Worm (Caenorhabditis elegans) whole organism, L3 larva: ENCODE data around the gene ZK637.15.
A peak's percentile ranks its signal among the peaks of the same experiment; 100 is the strongest.

ENCODE experiments used
- R02D3.7 ChIP-seq: fragments of 150-350 bp; optimal IDR thresholded peaks from 2 replicates; lab custom pipeline; 2014; ENCODE audit warnings: missing biosample characterization, missing genetic modification characterization
- ZK546.5 ChIP-seq: sonication (generic microtip); optimal IDR thresholded peaks from 2 replicates; lab custom pipeline; 2017; ENCODE audit warnings: missing biosample characterization, missing genetic modification characterization
- aly-2 ChIP-seq: fragments of 150-350 bp; optimal IDR thresholded peaks from 2 replicates; lab custom pipeline; 2014; ENCODE audit warnings: missing biosample characterization, missing genetic modification characterization
- ama-1 ChIP-seq: fragments of 150-350 bp; optimal IDR thresholded peaks from 2 replicates; lab custom pipeline; 2018
- ceh-16 ChIP-seq: sonication (generic microtip); optimal IDR thresholded peaks from 2 replicates; lab custom pipeline; 2017; ENCODE audit warnings: missing biosample characterization, missing genetic modification characterization
- ceh-28 ChIP-seq: fragments of 150-350 bp; optimal IDR thresholded peaks from 2 replicates; lab custom pipeline; 2014; ENCODE audit warnings: missing biosample characterization, missing genetic modification reagents, missing genetic modification characterization
- ceh-82 ChIP-seq: fragments of 150-350 bp; optimal IDR thresholded peaks from 2 replicates; lab custom pipeline; 2014; ENCODE audit warnings: missing biosample characterization, missing genetic modification characterization
- ceh-9 ChIP-seq: sonication (generic microtip); optimal IDR thresholded peaks from 2 replicates; lab custom pipeline; 2018; ENCODE audit warnings: missing biosample characterization, missing genetic modification characterization
- daf-12 ChIP-seq: fragments of 150-350 bp; optimal IDR thresholded peaks from 2 replicates; lab custom pipeline; 2014; ENCODE audit warnings: missing biosample characterization, missing genetic modification reagents, missing genetic modification characterization
- egl-27 ChIP-seq: sonication (generic microtip); optimal IDR thresholded peaks from 4 replicates; lab custom pipeline; 2017; ENCODE audit warnings: missing biosample characterization, missing genetic modification reagents, missing genetic modification characterization
- egl-5 ChIP-seq: fragments of 150-350 bp; optimal IDR thresholded peaks from 2 replicates; lab custom pipeline; 2017; ENCODE audit warnings: missing biosample characterization, missing genetic modification reagents, missing genetic modification characterization, inconsistent platforms
- elt-1 ChIP-seq: fragments of 150-350 bp; optimal IDR thresholded peaks from 2 replicates; lab custom pipeline; 2014; ENCODE audit warnings: missing biosample characterization, missing genetic modification characterization
- elt-2 ChIP-seq: sonication (generic microtip); optimal IDR thresholded peaks from 2 replicates; lab custom pipeline; 2016; ENCODE audit warnings: missing genetic modification reagents, mild to moderate bottlenecking, missing genetic modification characterization, missing compliant biosample characterization
- elt-3 ChIP-seq, 3 experiments: fragments of 150-350 bp in 1 of 3; sonication (generic microtip) in 2 of 3; optimal IDR thresholded peaks; 2 replicates in 2 of 3; 4 replicates in 1 of 3; lab custom pipeline; 2014 to 2017; ENCODE audit warnings: missing biosample characterization in 3 of 3, missing genetic modification characterization in 3 of 3
- eor-1 ChIP-seq, 2 experiments: fragments of 150-350 bp; optimal IDR thresholded peaks; 2 replicates each; lab custom pipeline; 2014 to 2018; ENCODE audit warnings: missing biosample characterization in 2 of 2, missing genetic modification characterization in 2 of 2
- fkh-10 ChIP-seq: sonication (generic microtip); optimal IDR thresholded peaks from 2 replicates; lab custom pipeline; 2017; ENCODE audit warnings: missing biosample characterization, missing genetic modification reagents, missing genetic modification characterization
- fkh-2 ChIP-seq: fragments of 150-350 bp; optimal IDR thresholded peaks from 2 replicates; lab custom pipeline; 2014; ENCODE audit warnings: missing biosample characterization, missing genetic modification reagents, missing genetic modification characterization
- hmg-11 ChIP-seq: sonication (generic microtip); optimal IDR thresholded peaks from 2 replicates; lab custom pipeline; 2016; ENCODE audit warnings: missing genetic modification characterization, missing compliant biosample characterization
- jun-1 ChIP-seq: fragments of 150-350 bp; optimal IDR thresholded peaks from 2 replicates; lab custom pipeline; 2014; ENCODE audit warnings: missing biosample characterization, missing genetic modification reagents, missing genetic modification characterization
- lin-15B ChIP-seq: fragments of 150-350 bp; optimal IDR thresholded peaks from 2 replicates; lab custom pipeline; 2014; ENCODE audit warnings: missing biosample characterization, missing genetic modification characterization
- lin-39 ChIP-seq: fragments of 150-350 bp; optimal IDR thresholded peaks from 2 replicates; lab custom pipeline; 2018; ENCODE audit warnings: missing biosample characterization, missing genetic modification reagents, missing genetic modification characterization
- lsy-12 ChIP-seq: sonication (generic microtip); optimal IDR thresholded peaks from 2 replicates; lab custom pipeline; 2016; ENCODE audit warnings: mild to moderate bottlenecking, missing genetic modification characterization, missing compliant biosample characterization
- mdl-1 ChIP-seq: fragments of 150-350 bp; optimal IDR thresholded peaks from 2 replicates; lab custom pipeline; 2014; ENCODE audit warnings: missing biosample characterization, missing genetic modification characterization
- mml-1 ChIP-seq: fragments of 150-350 bp; sonication (generic microtip); optimal IDR thresholded peaks from 3 replicates; lab custom pipeline; 2014; ENCODE audit warnings: missing biosample characterization, missing genetic modification characterization
- nfya-1 ChIP-seq: sonication (generic microtip); optimal IDR thresholded peaks from 2 replicates; lab custom pipeline; 2017; ENCODE audit warnings: missing genetic modification characterization, mild to moderate bottlenecking, missing compliant biosample characterization, antibody characterized with exemption, moderate library complexity; ENCODE audit not compliant: insufficient read depth
- nhr-11 ChIP-seq: fragments of 150-350 bp; optimal IDR thresholded peaks from 2 replicates; lab custom pipeline; 2014; ENCODE audit warnings: missing biosample characterization, missing genetic modification characterization
- nhr-12 ChIP-seq: fragments of 150-350 bp; optimal IDR thresholded peaks from 2 replicates; lab custom pipeline; 2014; ENCODE audit warnings: missing biosample characterization, missing genetic modification characterization
- nhr-23 ChIP-seq: fragments of 150-350 bp; optimal IDR thresholded peaks from 2 replicates; lab custom pipeline; 2014; ENCODE audit warnings: missing biosample characterization, missing genetic modification reagents, missing genetic modification characterization
- nhr-237 ChIP-seq: fragments of 150-350 bp; optimal IDR thresholded peaks from 2 replicates; lab custom pipeline; 2014; ENCODE audit warnings: missing biosample characterization, missing genetic modification characterization
- nhr-25 ChIP-seq: sonication (generic microtip); optimal IDR thresholded peaks from 2 replicates; lab custom pipeline; 2017; ENCODE audit warnings: missing biosample characterization, missing genetic modification characterization
- nhr-28 ChIP-seq: fragments of 150-350 bp; optimal IDR thresholded peaks from 2 replicates; lab custom pipeline; 2014; ENCODE audit warnings: missing biosample characterization, missing genetic modification characterization
- nhr-43 ChIP-seq: sonication (generic microtip); optimal IDR thresholded peaks from 2 replicates; lab custom pipeline; 2016; ENCODE audit warnings: mild to moderate bottlenecking, missing genetic modification characterization, missing compliant biosample characterization; ENCODE audit not compliant: poor library complexity, severe bottlenecking
- nhr-67 ChIP-seq: fragments of 150-350 bp; optimal IDR thresholded peaks from 2 replicates; lab custom pipeline; 2014; ENCODE audit warnings: missing biosample characterization, missing genetic modification characterization
- nhr-76 ChIP-seq: fragments of 150-350 bp; sonication (generic microtip); optimal IDR thresholded peaks from 5 replicates; lab custom pipeline; 2014; ENCODE audit warnings: missing biosample characterization, missing genetic modification characterization
- nhr-77 ChIP-seq: fragments of 150-350 bp; optimal IDR thresholded peaks from 2 replicates; lab custom pipeline; 2014; ENCODE audit warnings: missing biosample characterization, missing genetic modification characterization
- pha-4 ChIP-seq: fragments of 150-350 bp; optimal IDR thresholded peaks from 2 replicates; lab custom pipeline; 2014; ENCODE audit warnings: missing biosample characterization, missing genetic modification reagents, missing genetic modification characterization
- pqm-1 ChIP-seq: fragments of 150-350 bp; optimal IDR thresholded peaks from 2 replicates; lab custom pipeline; 2017; ENCODE audit warnings: missing biosample characterization, missing genetic modification characterization, inconsistent platforms
- sea-2 ChIP-seq: fragments of 150-350 bp; sonication (generic microtip); optimal IDR thresholded peaks from 4 replicates; lab custom pipeline; 2014; ENCODE audit warnings: missing biosample characterization, missing genetic modification reagents, missing genetic modification characterization
- skn-1 ChIP-seq: fragments of 150-350 bp; optimal IDR thresholded peaks from 2 replicates; lab custom pipeline; 2014; ENCODE audit warnings: missing biosample characterization, missing genetic modification characterization
- snpc-4 ChIP-seq: fragments of 150-350 bp; optimal IDR thresholded peaks from 2 replicates; lab custom pipeline; 2014; ENCODE audit warnings: missing biosample characterization, missing genetic modification characterization
- tbx-2 ChIP-seq: sonication (generic microtip); optimal IDR thresholded peaks from 2 replicates; lab custom pipeline; 2016; ENCODE audit warnings: mild to moderate bottlenecking, missing genetic modification characterization, missing compliant biosample characterization
- unc-39 ChIP-seq: sonication (generic microtip); optimal IDR thresholded peaks from 4 replicates; lab custom pipeline; 2017; ENCODE audit warnings: missing biosample characterization, missing genetic modification characterization
- unc-62 ChIP-seq: fragments of 150-350 bp; sonication (generic microtip); optimal IDR thresholded peaks from 4 replicates; lab custom pipeline; 2014; ENCODE audit warnings: missing biosample characterization, missing genetic modification reagents, missing genetic modification characterization
- zag-1 ChIP-seq: fragments of 150-350 bp; optimal IDR thresholded peaks from 2 replicates; lab custom pipeline; 2014; ENCODE audit warnings: missing biosample characterization, missing genetic modification characterization
- ztf-11 ChIP-seq: fragments of 150-350 bp; optimal IDR thresholded peaks from 2 replicates; lab custom pipeline; 2014; ENCODE audit warnings: missing biosample characterization, missing genetic modification characterization
- ztf-4 ChIP-seq: fragments of 150-350 bp; optimal IDR thresholded peaks from 2 replicates; lab custom pipeline; 2014; ENCODE audit warnings: missing biosample characterization, missing genetic modification characterization

Gene ZK637.15

DNA sequence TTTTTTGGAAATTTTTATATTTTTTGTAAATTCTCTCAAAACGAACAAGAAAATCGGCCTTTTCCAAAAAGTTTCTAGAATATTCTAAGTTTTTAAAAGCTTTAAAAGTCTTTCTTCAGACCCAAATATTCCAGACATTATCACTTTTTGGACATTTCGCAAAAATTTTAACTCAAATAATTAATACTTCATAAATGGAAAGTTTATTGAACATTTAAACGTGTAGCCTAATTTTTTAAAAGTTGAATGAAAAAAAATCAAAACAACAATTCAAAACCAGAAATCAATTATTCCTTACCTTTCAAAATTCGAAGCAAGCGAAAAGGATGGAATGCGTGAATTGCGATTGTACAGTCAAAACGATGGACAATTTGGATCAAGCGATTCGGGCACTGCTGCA lies at the start of gene ZK637.15:
ZK637.15 (plus strand) TSS at position 301 of the 400 bp plus-strand sequence.
- TF ChIP-seq lin-15B (tag; lab: Kevin White, UChicago) (no peak), nhr-12 (tag; lab: Kevin White, UChicago) (no peak), R02D3.7 (tag; lab: Kevin White, UChicago) (no peak), fkh-2 (no peak), elt-3 (tag; optimal IDR thresholded peaks at IDR 0.05; lab: Kevin White, UChicago) (no peak), fkh-10 (GFP tag; lab: Kevin White, UChicago) (no peak)

DNA sequence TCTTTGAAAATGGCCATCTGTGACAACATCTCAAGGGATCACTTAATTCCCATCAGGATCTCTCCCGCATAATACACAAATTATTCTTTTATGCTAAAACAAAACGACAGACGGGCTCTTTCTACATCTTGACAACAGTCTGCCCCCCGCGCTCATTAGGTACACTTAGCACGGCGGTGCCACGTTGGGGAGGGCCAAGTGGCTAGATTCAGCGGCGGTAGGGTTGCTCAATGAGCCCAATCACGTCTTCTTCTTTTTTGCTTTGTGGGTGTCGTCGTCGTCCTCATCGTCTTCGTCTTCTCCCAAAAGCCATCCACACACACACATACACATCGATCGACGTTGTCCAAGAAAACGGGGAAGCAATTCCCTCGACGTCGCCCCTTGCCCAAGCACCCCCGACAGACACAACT lies 46.8 kb upstream of the ZK637.15 start:
- no peak for TF ChIP-seq nhr-43 (tag; lab: Kevin White, UChicago)
- peak; percentile 11 for TF ChIP-seq egl-5 (tag; lab: Kevin White, UChicago)
- peak; percentile 56 for TF ChIP-seq lin-39 (tag; lab: Kevin White, UChicago)
- TF ChIP-seq mdl-1 (tag; lab: Kevin White, UChicago), result no peak
- no peak for TF ChIP-seq mml-1
- peak; percentile 52 for TF ChIP-seq nfya-1 (tag; lab: Kevin White, UChicago)
- TF ChIP-seq nhr-76 (tag; lab: Kevin White, UChicago), result no peak
- no peak for TF ChIP-seq nhr-11 (tag; lab: Kevin White, UChicago)
- no peak for TF ChIP-seq tbx-2
- peak; percentile 9 for TF ChIP-seq hmg-11 (tag; lab: Kevin White, UChicago)
- TF ChIP-seq, all 47 proteins: peak for 4

DNA sequence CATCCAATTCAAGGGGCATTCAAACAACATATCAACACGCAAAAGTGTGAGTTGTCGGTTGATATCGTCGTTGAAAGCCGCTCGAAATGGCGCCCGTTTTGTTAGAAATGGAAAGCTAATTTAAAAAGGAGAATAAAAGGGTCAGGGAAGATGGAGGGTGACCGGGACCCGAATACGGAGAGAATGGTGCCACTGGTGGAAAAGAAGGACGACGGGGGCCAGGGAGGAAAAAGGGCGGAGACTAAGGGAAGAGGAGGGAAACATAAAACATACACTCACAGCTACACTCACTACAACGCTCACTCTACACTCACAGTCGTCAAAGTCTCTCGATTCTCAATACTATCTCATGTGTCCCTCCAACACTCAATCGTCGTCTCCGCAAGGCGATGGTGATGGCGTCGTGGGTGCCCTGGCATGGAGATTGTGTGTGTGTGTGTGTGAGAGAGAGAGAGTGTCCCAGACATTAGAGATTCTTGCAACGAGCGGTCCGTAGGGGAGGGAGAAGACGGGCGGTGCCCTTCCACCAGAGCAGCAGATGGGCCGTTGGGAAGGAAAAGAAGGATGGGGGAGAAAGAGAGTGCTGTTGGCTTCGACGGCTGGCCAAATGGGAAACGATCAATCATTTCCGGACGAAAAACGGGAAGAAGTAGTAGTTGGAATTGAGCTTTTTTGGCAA lies 45.8 kb upstream of the ZK637.15 start:
- no peak for TF ChIP-seq pha-4
- TF ChIP-seq elt-3 (tag; optimal IDR thresholded peaks at IDR 0.05; lab: Kevin White, UChicago), result no peak
- peak; percentile 96 for TF ChIP-seq hmg-11 (tag; lab: Kevin White, UChicago)
- TF ChIP-seq egl-5 (tag; lab: Kevin White, UChicago), result peak; percentile 68
- peak; percentile 22 for TF ChIP-seq lsy-12
- TF ChIP-seq nhr-25 (tag; lab: Kevin White, UChicago), result no peak
- TF ChIP-seq lin-39 (tag; lab: Kevin White, UChicago), result peak; percentile 99
- TF ChIP-seq nhr-43 (tag; lab: Kevin White, UChicago), result peak; percentile 37
- TF ChIP-seq pqm-1 (tag; lab: Kevin White, UChicago), result no peak
- peak; percentile 93 for TF ChIP-seq nfya-1 (tag; lab: Kevin White, UChicago)
- TF ChIP-seq elt-2, result no peak
- no peak for TF ChIP-seq ceh-9
- peak; percentile 79 for TF ChIP-seq elt-1 (tag; lab: Kevin White, UChicago)
- no peak for TF ChIP-seq ZK546.5 (tag; lab: Kevin White, UChicago)
- TF ChIP-seq nhr-11 (tag; lab: Kevin White, UChicago), result no peak
- peak; percentile 69 for TF ChIP-seq lin-15B (tag; lab: Kevin White, UChicago)
- TF ChIP-seq zag-1 (tag; lab: Kevin White, UChicago), result peak; percentile 46
- TF ChIP-seq nhr-12 (tag; lab: Kevin White, UChicago), result no peak
- no peak for TF ChIP-seq unc-39 (tag; lab: Kevin White, UChicago)
- TF ChIP-seq fkh-2, result peak; percentile 21
- TF ChIP-seq tbx-2, result peak; percentile 79
- TF ChIP-seq R02D3.7 (tag; lab: Kevin White, UChicago), result no peak
- no peak for TF ChIP-seq ceh-82 (tag; lab: Kevin White, UChicago)
- peak; percentile 51 for TF ChIP-seq jun-1 (tag; lab: Kevin White, UChicago)
- TF ChIP-seq ama-1 (lab: Kevin White, UChicago), result peak; percentile 88
- TF ChIP-seq fkh-10 (GFP tag; lab: Kevin White, UChicago), result peak; percentile 88
- no peak for TF ChIP-seq eor-1 (tag; optimal IDR thresholded peaks at IDR 0.05; lab: Kevin White, UChicago)
- no peak for TF ChIP-seq daf-12 (tag; lab: Kevin White, UChicago)
- no peak for TF ChIP-seq skn-1 (tag; lab: Kevin White, UChicago)
- no peak for TF ChIP-seq ceh-16
- TF ChIP-seq ztf-4 (tag; lab: Kevin White, UChicago), result no peak
- TF ChIP-seq nhr-77 (tag; lab: Kevin White, UChicago), result no peak
- no peak for TF ChIP-seq ceh-28 (tag; lab: Kevin White, UChicago)
- TF ChIP-seq nhr-67 (tag; lab: Kevin White, UChicago), result no peak
- peak; percentile 67 for TF ChIP-seq unc-62 (GFP tag; lab: Kevin White, UChicago)
- peak; percentile 30 for TF ChIP-seq snpc-4 (tag; lab: Kevin White, UChicago)
- TF ChIP-seq nhr-28, result no peak
- TF ChIP-seq sea-2, result peak; percentile 57
- no peak for TF ChIP-seq aly-2 (tag; lab: Kevin White, UChicago)
- no peak for TF ChIP-seq nhr-237 (tag; lab: Kevin White, UChicago)
- TF ChIP-seq mdl-1 (tag; lab: Kevin White, UChicago), result no peak
- peak; percentile 10 for TF ChIP-seq nhr-23
- TF ChIP-seq egl-27 (tag; lab: Kevin White, UChicago), result no peak
- TF ChIP-seq ztf-11, result no peak
- no peak for TF ChIP-seq mml-1
- no peak for TF ChIP-seq nhr-76 (tag; lab: Kevin White, UChicago)
